Fruit fly (Drosophila melanogaster) whole organism, wandering third instar larva: Measurements from ENCODE around the gene TpnC25D.

Source experiments
- Vsx2 ChIP-seq: fragments of 200-300, 225-300 bp; sonication (Bioruptor generic); optimal IDR thresholded peaks from 2 replicates; lab custom pipeline; 2018; ENCODE audit warnings: missing biosample characterization, missing genetic modification characterization; ENCODE audit not compliant: partially characterized antibody
- jim ChIP-seq: fragments of 175-275, 200-325 bp; sonication (Bioruptor generic); optimal IDR thresholded peaks from 2 replicates; lab custom pipeline; 2016; ENCODE audit warnings: missing biosample characterization, mild to moderate bottlenecking, missing genetic modification characterization
- psq ChIP-seq: fragments of 200-800 bp; sonication (Bioruptor generic); optimal IDR thresholded peaks from 3 replicates; lab custom pipeline; 2017; ENCODE audit warnings: missing biosample characterization, mild to moderate bottlenecking, missing genetic modification characterization, moderate library complexity

DNA sequence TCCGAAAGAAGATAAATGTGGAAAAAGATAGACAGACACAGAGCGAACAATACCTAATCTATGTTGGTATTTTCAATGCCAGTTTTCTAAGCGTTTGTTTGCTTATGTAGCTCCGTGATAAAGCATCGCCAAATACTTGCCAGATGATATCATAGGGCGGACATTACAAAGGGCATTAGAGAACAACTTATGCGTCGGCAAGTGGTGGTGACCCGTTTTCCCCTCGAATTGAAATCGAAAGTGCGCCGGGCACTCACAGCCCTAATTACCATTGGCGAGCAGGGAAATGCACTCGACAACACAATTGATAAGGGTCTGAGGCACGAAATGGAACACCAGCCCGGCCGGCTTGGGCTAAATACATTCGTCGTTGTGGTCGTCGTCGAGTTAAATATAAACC lies 19.3 kb upstream of the TpnC25D start:
- TF ChIP-seq Vsx2 (GFP tag; lab: Kevin White, UChicago), result no peak
- no peak for TF ChIP-seq psq (GFP tag; lab: Kevin White, UChicago)
- TF ChIP-seq jim (GFP tag; lab: Kevin White, UChicago), result no peak
